Fruit fly (Drosophila melanogaster): ENCODE data around the gene CG31178.

The CG31178 gene

DNA sequence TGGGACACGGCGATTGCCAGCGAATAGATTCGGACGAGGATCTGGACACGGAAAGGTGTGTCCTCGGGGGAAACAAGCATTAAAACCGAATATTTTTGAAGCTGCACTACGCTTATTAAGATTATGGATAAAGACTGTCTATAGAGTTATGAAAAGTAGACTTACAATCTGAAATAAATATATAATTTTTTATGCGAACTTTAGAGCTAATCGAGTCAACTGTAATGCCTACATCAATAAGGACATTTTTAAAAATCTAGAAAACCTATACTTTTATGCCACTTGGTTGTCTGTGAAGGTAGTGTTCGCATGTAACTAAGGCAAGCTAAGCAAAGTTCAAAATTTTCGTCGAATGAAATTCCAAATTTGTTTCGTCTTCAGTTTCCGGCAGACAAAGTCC, at the start of gene CG31178:
Gene CG31178, plus strand, starts transcription at position 301 of the 400 bp plus-strand sequence.
- TF ChIP-seq noc (tag; optimal IDR thresholded peaks at IDR 0.05) = no peak

DNA sequence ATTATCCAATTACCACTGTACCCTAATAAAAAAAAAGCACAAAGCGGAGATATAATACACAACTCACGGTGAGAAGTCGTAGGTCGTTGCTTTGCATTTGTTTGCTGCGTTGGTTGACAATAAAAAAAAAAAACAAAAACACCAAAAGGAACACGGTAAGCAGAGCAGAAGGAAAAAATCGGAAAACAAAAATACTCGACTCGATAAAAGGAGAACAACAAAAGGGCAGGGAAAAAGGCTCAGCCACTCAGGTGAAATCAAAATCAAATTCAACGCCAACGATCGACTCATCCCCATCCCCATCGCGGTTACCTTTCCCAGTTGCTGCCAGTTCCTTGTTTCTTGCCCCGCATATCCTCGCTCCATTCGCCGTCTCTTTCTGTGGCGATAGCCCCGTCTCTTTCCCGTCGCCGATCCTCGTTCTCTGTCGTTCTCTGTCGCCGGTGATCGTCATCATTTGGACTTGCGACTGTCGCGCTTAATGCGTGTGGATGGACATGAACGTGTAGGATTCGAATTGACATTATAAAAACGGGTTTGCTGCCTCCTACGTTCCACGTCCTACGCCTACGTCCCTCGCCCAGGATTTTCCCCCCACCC, 49.0 kb upstream of the CG31178 start:
- no peak for TF ChIP-seq noc (tag; optimal IDR thresholded peaks at IDR 0.05)

DNA sequence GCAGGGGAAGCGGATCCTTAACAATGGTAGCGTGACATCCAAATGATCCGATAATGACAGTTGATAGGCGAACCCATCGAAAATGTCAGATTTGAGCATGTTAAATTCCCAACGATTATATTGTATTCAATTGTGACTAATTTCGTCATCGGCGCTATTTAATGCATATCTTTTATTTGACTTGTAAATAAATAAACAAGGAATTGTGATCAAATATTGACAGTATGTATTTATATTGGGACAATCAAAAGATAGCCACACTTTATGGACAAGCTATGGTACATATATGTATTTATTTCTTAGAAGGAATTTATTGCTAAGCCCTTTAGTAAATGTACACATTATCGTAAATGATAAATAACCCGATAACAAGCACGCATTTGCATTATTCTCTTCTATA, 48.4 kb upstream of the CG31178 start:
- TF ChIP-seq noc (tag; optimal IDR thresholded peaks at IDR 0.05) = no peak

DNA sequence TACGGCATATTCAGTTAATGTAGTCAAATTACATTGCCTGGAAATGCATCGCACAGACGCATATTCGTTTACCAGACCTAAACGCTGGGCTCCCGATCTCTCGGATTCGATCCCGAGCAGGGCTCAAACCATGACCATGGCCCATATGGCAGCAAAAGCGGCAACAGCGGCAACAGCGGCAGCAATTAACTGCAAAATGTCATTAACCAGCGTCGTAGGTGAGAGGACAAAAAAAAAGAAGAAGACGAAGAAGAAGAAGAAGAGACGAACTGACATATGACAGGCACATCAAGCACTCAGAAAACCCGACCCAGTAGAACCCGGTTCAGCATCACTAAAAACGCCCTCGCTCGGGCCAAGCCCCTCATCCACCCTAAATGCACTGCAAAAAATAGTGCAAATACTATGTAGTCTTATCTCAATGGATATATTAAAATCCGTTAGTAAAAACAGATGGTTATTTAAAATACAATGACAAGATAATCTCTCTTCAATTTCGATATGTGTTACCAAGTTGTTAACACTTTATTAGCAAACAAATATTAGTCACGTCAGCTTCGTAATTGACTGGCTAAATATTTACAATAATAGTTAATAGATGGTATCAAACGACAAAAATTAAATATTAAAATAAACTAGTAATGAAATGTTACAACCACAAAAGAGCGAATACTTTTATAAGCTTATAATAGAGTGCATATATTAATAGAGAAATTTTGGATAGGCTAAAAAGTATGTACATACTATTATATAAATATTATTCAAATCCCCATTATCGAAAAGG, 47.6 kb upstream of the CG31178 start:
- TF ChIP-seq noc (tag; optimal IDR thresholded peaks at IDR 0.05) = no peak

DNA sequence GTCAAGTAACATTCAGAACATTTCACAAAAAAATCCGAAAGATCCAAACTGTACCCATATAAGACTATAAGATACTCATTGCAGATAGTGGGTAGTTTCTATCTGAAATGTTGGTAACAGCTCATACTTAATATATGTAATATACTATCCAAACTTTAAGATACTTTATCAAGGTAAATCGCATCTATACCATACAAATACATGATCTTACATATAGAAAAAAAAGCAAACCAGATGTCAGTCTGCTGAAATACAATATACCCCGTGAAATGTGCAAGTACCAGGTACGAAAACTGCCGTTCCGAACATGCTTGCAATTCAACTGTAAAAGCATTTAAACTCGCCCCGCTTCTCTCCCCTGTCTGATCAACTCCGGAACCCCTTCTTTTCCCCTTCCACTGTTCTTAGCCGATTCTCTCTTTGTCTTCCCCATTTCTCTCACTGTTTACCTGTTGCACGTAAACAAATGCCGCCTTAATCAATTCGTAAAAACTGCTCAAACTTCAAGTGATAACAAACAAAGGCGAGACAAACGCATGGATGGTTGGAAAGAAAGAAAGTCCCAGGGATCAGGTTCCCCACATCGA, 46.0 kb upstream of the CG31178 start:
- TF ChIP-seq noc (tag; optimal IDR thresholded peaks at IDR 0.05) = no peak

DNA sequence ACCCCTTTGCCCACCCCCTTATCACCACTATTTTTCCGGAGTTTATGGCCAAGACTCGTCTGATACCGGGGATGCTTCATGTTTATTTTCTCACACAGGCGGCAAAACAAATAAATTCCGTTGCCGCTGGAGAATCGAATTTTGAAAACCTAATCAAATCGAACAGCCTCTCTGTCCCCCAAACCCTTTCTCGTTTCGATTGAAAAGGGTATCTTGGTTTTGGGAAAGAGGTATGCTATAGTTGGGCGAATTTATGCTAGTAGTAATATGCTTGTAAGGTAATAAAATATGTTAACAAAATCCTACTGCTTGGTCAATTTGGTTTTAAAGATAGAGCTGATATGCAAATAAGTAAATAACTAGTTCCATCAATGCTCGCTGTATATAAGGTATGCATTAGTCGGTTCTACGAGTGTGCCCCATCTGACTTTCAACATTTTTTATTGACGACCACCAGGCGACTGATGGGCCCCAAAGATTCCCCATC, 45.5 kb upstream of the CG31178 start:
- TF ChIP-seq noc (tag; optimal IDR thresholded peaks at IDR 0.05) = no peak

DNA sequence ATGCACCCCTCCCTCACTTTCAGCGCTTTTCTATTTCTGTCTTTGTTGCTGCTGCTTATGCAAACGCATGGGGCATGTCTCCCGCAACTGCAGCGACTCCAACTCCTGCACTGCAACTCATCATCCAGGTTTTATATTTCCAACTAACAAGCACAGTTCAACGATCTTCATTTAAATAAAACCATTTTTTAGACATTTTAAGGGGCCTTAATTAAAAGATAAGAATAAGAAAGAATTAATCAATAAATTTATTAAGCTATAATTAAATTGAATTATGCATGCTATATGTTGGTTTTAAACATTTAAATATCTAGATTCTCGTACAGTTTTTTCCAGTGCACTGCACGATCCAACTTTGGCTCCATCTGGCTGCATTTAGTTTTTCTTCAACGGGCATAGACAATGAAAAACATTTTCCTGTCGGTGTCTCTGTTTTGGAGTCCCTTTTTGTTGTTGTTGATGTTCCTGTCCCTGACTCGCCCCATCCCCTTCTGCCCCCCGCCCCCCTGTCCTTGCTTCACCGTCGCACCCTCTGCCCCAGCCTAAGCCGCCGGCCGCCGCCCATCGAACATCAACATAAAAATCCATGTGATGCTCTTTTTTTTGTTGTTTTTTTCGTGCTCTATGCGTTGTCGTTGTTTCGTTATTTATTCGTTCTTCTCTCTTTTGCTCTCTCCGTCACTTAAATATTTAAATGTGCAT, 44.6 kb upstream of the CG31178 start:
- no peak for TF ChIP-seq noc (tag; optimal IDR thresholded peaks at IDR 0.05)

DNA sequence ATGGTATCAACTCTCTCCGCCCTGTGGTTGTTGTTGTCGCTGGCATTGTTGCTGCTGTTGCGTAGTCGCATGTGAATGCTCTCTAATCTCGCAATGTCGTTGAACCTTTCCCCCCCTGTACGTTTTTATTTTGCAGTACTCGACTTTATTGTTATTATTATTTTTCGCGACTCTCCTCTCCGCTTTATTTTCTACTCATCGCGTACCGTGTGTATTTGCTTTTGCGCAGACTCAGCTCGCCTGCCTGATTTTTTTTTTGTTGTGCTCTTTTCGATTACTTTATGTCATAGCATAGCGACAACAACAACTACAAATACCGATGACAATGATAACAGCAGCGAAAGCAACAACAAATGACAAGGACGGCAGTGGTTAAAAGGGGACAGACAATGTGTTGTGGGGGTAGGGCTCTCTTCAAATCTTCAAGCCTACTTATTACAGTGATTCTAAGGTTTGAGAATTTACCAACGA, 44.0 kb upstream of the CG31178 start:
- TF ChIP-seq noc (tag; optimal IDR thresholded peaks at IDR 0.05) = no peak

DNA sequence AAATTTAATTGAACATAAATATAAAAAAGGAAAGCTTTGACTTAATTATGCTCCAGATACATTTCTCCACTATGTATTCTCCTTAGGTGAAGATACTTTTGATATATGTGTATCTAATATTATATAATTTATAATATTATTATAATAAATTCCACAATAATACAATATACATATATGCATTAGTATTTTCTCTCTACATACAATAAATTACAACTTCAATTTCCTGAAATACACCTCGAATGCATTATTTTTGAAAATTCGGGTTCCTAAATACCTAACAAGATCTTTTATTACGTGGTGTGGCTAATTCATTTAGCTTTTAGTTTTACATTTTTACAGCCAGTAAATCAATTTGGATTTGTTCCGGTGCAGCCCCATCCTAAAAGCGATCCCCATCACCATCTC, 43.2 kb upstream of the CG31178 start:
- no peak for TF ChIP-seq noc (tag; optimal IDR thresholded peaks at IDR 0.05)

DNA sequence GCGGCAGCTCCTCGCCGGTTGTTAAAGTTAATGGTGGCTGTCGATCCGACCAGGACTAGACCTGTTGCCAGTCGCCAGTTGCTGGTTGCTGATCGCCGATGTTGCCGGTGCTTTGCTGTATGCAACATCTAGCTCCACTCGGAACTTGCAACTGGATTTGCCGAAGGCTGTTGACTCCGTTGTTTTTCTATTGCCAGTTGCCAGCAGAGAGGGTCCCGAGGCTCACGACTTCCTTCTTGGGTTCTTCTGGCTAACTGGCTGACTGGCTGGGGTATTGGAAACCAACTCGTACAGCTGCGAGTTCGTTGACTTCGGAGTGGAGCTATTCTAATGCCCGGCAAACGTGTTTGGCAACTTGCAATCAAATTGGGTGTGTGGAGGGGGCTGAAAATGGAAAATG, 42.5 kb upstream of the CG31178 start:
- no peak for TF ChIP-seq noc (tag; optimal IDR thresholded peaks at IDR 0.05)

DNA sequence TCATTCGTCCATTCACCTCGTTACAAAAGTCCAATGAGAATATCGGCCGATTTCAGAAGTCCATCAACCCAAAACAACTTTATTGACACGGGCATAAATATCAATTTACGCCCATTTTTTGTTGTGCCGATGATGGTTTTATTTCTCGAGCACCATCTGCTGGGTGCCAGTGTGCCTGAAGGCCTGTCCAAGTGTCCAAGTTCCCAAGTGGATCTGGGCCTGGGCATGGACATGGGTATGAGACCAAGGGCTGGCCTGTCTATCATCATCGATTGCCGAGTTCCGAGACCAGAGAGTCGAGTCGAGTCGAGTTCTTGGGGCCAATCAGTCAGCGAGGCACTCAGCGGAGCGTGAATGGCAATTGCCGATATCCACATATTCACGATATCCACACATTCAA, 41.3 kb upstream of the CG31178 start, which contains the start of gene Gr93a:
Gene Gr93a, plus strand, starts transcription at position 301 of the 400 bp plus-strand sequence.
- TF ChIP-seq noc (tag; optimal IDR thresholded peaks at IDR 0.05) = no peak

DNA sequence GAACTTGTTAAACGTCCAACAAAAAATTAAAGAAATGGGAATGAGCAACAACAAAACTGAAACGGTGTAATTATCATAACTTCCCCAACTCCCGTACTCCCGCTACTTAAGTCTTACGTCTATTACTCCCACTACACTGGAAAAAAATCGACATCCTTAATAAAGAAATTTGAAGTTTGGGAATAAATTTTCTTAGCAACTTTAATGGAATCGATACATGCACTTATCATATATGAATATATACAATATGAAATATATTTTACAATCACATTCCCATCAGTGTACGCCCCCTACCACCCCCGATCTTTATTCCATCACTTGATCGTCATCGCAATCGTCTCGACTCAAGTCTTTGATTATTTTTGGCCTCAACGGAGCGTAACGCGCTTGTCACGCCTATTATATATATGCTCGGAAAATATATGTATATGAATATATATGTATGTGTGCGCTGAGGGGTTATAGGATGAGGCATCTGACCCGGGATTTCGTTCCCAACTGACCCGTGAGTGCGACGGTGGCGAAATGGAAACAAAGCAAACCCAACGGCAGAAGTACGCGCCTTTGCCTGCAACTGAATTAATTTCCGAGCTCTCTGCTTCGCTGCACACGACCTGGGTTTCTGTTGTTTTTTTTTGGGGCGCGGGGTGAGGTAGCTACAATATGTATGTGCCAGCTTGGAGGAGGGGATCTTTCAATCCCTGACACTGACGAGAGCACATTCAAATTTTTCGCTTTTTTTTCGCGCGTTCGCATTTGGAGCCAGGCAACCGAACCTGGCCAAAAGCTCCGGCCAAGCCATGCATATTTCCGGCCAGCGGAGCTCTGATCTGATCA, 39.1 kb upstream of the CG31178 start:
- no peak for TF ChIP-seq noc (tag; optimal IDR thresholded peaks at IDR 0.05)

DNA sequence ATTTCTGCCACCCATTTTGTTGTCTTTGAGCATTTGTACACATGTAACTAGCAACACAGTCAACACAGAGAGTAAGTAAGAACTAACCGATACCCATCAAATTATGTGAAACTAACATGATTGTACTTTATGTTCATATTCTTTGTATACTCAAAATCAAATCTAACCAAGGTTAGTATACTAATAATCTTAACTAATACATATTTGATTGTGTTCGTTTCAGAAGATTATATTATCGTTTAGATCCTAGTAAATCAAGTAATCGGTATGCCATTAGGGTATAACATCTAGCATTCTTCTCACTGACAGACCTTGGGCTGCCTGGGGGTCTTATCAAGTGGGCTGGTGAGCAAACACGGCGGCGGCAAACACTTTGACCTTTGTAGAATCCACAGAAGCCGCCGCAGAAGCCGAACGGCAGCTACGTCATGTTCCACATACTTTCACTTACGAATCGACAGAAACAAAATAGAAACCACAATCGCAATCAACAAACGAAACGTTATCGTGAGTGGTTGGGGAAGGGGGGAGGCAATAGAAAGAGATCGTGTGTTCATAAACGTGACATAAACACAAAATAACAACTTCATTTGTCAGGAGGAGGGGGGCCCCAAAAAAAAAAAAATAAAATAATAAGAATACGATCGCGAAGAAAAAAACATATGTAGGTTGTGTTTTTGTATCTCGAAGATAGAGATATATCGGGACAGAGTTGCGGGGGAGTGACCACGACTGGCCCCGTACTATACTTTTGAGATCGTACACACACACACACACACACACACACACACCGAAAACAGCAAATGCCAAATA, 37.9 kb upstream of the CG31178 start:
- no peak for TF ChIP-seq noc (tag; optimal IDR thresholded peaks at IDR 0.05)

DNA sequence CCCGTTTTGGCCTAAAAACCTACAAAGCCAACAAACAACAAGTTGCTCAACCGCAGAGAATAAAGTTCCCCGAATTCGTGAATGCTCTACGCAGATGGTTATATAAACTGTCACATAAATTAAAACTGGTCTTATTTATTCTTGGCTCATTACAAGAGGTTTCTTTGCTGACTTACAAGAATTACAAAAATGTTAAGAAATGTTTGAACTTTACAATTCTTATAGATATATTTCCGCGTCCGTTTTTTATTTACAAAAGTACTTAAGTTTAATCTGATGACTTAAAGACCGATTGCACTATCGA, 37.4 kb upstream of the CG31178 start:
- TF ChIP-seq noc (tag; optimal IDR thresholded peaks at IDR 0.05) = no peak

DNA sequence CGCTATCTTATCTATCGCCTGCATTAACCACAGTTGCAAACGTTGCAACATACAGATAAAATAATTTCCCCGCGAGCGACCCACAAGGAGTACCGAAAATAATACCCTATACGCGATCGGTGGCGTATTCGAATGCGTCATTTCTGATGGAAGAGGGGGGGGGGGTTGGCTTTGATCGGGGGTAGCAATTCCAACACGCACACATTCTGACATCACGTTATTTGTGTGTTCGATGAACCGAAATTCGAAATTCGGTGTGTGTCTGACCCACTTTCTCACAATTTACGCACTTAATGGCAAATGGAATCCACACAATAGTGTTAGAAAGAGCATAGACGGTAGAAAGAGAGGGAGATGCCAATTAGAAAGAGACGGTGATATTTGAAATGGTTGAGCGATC, 36.9 kb upstream of the CG31178 start:
- no peak for TF ChIP-seq noc (tag; optimal IDR thresholded peaks at IDR 0.05)
